Fruit fly (Drosophila melanogaster) whole organism, adult: ENCODE results near the gene Ccp84Ad.

Experiments used
- CG11617 ChIP-seq: fragments of 200-800 bp; sonication (Bioruptor generic); optimal IDR thresholded peaks from 2 replicates; lab custom pipeline; 2017; ENCODE audit warnings: mild to moderate bottlenecking, missing biosample characterization, missing genetic modification reagents, missing genetic modification characterization
- CG12768 ChIP-seq: fragments of 200-800 bp; sonication (Bioruptor generic); optimal IDR thresholded peaks from 2 replicates; lab custom pipeline; 2017; ENCODE audit warnings: missing biosample characterization, missing genetic modification characterization, mild to moderate bottlenecking, moderate library complexity, missing genetic modification reagents
- CG14711 ChIP-seq: fragments of 200-800 bp; sonication (Bioruptor generic); optimal IDR thresholded peaks from 2 replicates; lab custom pipeline; 2018; ENCODE audit warnings: missing biosample characterization, mild to moderate bottlenecking, missing genetic modification characterization, moderate library complexity
- CG1620 ChIP-seq: fragments of 200-800 bp; sonication (Bioruptor generic); optimal IDR thresholded peaks from 2 replicates; lab custom pipeline; 2016; ENCODE audit warnings: missing biosample characterization, missing genetic modification characterization
- CG33017 ChIP-seq: fragments of 200-800 bp; sonication (Bioruptor generic); optimal IDR thresholded peaks from 2 replicates; lab custom pipeline; 2018; ENCODE audit warnings: missing biosample characterization, mild to moderate bottlenecking, missing genetic modification characterization, moderate library complexity
- CG5204 ChIP-seq: fragments of 200-800 bp; sonication (Bioruptor generic); optimal IDR thresholded peaks from 2 replicates; lab custom pipeline; 2016; ENCODE audit warnings: missing biosample characterization, missing genetic modification characterization
- CG7045 ChIP-seq: fragments of 200-800 bp; sonication (Bioruptor generic); optimal IDR thresholded peaks from 2 replicates; lab custom pipeline; 2017; ENCODE audit warnings: missing biosample characterization, mild to moderate bottlenecking, missing genetic modification characterization
- CG7101 ChIP-seq: fragments of 200-800 bp; sonication (Bioruptor generic); optimal IDR thresholded peaks from 2 replicates; lab custom pipeline; 2018; ENCODE audit warnings: missing biosample characterization, mild to moderate bottlenecking, missing genetic modification characterization, moderate library complexity
- Clk ChIP-seq: fragments of 200-800 bp; sonication (Bioruptor generic); optimal IDR thresholded peaks from 2 replicates; lab custom pipeline; 2017; ENCODE audit warnings: missing biosample characterization, missing genetic modification characterization
- Crg-1 ChIP-seq: fragments of 200-800 bp; sonication (Bioruptor generic); optimal IDR thresholded peaks from 2 replicates; lab custom pipeline; 2016; ENCODE audit warnings: missing biosample characterization, missing genetic modification characterization
- Hr96 ChIP-seq: fragments of 200-800 bp; sonication (Bioruptor generic); optimal IDR thresholded peaks from 2 replicates; lab custom pipeline; 2016; ENCODE audit warnings: missing biosample characterization, missing genetic modification characterization
- Mnt ChIP-seq: fragments of 200-800 bp; sonication (Bioruptor generic); optimal IDR thresholded peaks from 2 replicates; lab custom pipeline; 2016; ENCODE audit warnings: missing biosample characterization, mild to moderate bottlenecking, missing genetic modification characterization
- bab1 ChIP-seq: fragments of 200-800 bp; sonication (Bioruptor generic); optimal IDR thresholded peaks from 3 replicates; lab custom pipeline; 2019; ENCODE audit warnings: missing biosample characterization, mild to moderate bottlenecking, missing genetic modification characterization, moderate library complexity
- cic ChIP-seq: fragments of 200-800 bp; sonication (Bioruptor generic); optimal IDR thresholded peaks from 2 replicates; lab custom pipeline; 2017; ENCODE audit warnings: missing biosample characterization, mild to moderate bottlenecking, missing genetic modification characterization, moderate library complexity
- cnc ChIP-seq, 2 experiments: fragments of >200 bp; optimal IDR thresholded peaks; 2 replicates each; lab custom pipeline; 2017
- kay ChIP-seq: fragments of 200-800 bp; sonication (Bioruptor generic); peaks from one replicate; lab custom pipeline; 2016; ENCODE audit warnings: missing biosample characterization, missing genetic modification characterization, borderline replicate concordance
- ovo ChIP-seq: fragments of 200-800 bp; sonication (Bioruptor generic); optimal IDR thresholded peaks from 2 replicates; lab custom pipeline; 2016; ENCODE audit warnings: missing biosample characterization, missing genetic modification characterization
- pad ChIP-seq: fragments of 200-800 bp; sonication (Bioruptor generic); optimal IDR thresholded peaks from 3 replicates; lab custom pipeline; 2017; ENCODE audit warnings: missing biosample characterization, missing genetic modification characterization, mild to moderate bottlenecking, moderate library complexity, missing genetic modification reagents
- tj ChIP-seq: fragments of 200-800 bp; sonication (Bioruptor generic); optimal IDR thresholded peaks from 3 replicates; lab custom pipeline; 2017; ENCODE audit warnings: missing biosample characterization, mild to moderate bottlenecking, missing genetic modification characterization, moderate library complexity
- toe ChIP-seq: fragments of 200-800 bp; sonication (Bioruptor generic); optimal IDR thresholded peaks from 2 replicates; lab custom pipeline; 2016; ENCODE audit warnings: missing biosample characterization, missing genetic modification characterization

Gene Ccp84Ad

DNA sequence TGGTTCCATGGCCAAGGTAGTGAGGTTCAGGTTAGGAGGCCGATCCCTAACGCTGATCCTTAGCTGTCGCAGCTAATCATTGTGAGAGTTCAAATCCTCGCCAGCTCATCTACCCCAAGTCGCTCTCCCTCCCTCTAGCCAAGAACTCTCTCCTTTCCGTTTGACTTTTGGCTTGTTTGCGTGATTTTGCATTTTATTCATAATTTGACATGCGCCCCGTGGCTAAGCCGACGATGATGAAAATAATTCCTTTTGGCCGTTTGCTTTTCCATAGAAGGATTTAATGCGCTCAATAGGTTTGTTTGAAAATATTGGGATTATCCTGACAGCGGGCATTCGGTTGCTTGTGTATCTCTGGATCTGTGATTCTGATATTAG lies 29.3 kb upstream of the Ccp84Ad start:
- TF ChIP-seq kay (GFP tag; lab: Kevin White, UChicago) (no peak), tj (GFP tag; lab: Kevin White, UChicago) (no peak), Crg-1 (GFP tag; lab: Kevin White, UChicago) (no peak), pad (no peak), ovo (GFP tag; lab: Kevin White, UChicago) (no peak)

DNA sequence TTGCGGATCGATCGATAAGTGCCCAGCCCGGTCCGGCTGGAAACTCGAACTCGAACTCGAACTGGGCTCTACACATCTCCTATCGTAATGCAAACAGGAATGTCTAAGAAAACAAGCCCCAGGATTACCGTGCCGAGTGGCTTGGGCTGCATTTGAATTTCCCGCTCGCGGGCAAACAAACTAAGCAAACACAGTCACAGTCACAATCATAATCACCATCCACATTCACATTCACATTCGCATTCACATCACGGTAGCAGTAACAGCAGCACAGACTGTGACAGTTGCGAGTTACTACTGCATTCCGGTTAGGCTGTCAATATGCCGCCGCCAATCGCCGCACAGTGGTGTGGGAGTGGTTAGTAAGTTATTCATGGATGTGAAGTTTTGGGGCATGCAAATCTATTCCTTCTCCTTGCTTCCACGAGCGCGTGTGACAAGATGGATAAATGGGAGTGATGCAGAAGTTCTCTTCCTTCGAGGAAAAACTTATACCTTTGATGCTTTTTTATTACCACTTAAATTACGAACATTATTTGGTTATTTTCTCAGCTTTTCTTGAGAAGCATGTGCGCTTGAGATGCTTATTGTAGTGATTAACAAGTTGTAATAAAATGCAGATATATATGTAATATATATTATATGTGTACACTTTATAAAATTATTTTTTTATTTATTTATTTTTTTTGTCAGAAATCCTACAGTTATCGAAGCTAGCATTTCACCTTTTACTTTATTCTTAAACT lies 28.0 kb upstream of the Ccp84Ad start:
- no peak for TF ChIP-seq cic (GFP tag; lab: Kevin White, UChicago)
- TF ChIP-seq CG33017 (tag; lab: Kevin White, UChicago): no peak
- no peak for TF ChIP-seq bab1
- TF ChIP-seq kay (GFP tag; lab: Kevin White, UChicago): no peak
- TF ChIP-seq ovo (GFP tag; lab: Kevin White, UChicago): no peak
- no peak for TF ChIP-seq Hr96 (GFP tag; lab: Kevin White, UChicago)
- TF ChIP-seq Mnt (GFP tag; lab: Kevin White, UChicago): no peak
- no peak for TF ChIP-seq CG11617 (GFP tag; lab: Kevin White, UChicago)
- no peak for TF ChIP-seq Crg-1 (GFP tag; lab: Kevin White, UChicago)
- no peak for TF ChIP-seq CG5204 (GFP tag; lab: Kevin White, UChicago)
- TF ChIP-seq CG12768: no peak
- no peak for TF ChIP-seq pad
- no peak for TF ChIP-seq cnc (optimal IDR thresholded peaks at IDR 0.05; lab: Kevin White, UChicago)
- TF ChIP-seq tj (GFP tag; lab: Kevin White, UChicago): no peak
- no peak for TF ChIP-seq CG14711 (tag; lab: Kevin White, UChicago)
- TF ChIP-seq CG7101: no peak
- no peak for TF ChIP-seq Clk
- no peak for TF ChIP-seq CG1620 (GFP tag; lab: Kevin White, UChicago)

DNA sequence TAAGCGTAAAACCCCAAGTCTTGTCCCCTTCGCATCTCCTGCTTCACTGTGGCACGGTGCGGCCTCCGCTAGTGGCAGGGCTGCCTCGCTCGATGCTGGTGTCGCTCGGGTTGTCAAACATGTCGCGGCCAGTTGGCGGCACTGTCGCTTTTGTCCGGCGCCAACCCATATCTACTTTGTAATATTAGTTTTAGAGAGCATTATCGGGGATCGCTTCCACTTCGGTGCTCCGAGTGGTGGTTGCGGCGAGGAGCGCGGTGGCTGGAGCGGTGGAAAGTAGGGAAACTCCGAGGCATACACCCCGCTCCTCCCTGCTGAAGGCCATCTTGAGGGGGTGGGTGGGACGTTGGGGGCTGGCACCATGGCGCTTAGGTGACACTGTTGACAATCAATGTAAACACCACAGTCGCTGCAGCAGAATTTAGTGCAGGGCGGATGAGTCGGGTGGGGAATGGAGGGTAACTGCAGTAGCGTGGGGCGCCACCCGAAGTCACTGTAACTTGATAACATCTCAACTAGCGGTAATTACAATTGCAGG lies 27.3 kb upstream of the Ccp84Ad start:
- TF ChIP-seq Mnt (GFP tag; lab: Kevin White, UChicago): no peak
- no peak for TF ChIP-seq CG5204 (GFP tag; lab: Kevin White, UChicago)
- TF ChIP-seq Clk: no peak
- no peak for TF ChIP-seq Hr96 (GFP tag; lab: Kevin White, UChicago)
- no peak for TF ChIP-seq CG7045 (GFP tag; lab: Kevin White, UChicago)
- no peak for TF ChIP-seq CG11617 (GFP tag; lab: Kevin White, UChicago)
- no peak for TF ChIP-seq cic (GFP tag; lab: Kevin White, UChicago)
- TF ChIP-seq tj (GFP tag; lab: Kevin White, UChicago): no peak
- TF ChIP-seq kay (GFP tag; lab: Kevin White, UChicago): no peak
- TF ChIP-seq ovo (GFP tag; lab: Kevin White, UChicago): no peak
- no peak for TF ChIP-seq CG12768
- no peak for TF ChIP-seq Crg-1 (GFP tag; lab: Kevin White, UChicago)
- TF ChIP-seq CG33017 (tag; lab: Kevin White, UChicago): no peak
- no peak for TF ChIP-seq cnc (optimal IDR thresholded peaks at IDR 0.05; lab: Kevin White, UChicago)
- no peak for TF ChIP-seq CG1620 (GFP tag; lab: Kevin White, UChicago)
- no peak for TF ChIP-seq toe (GFP tag; lab: Kevin White, UChicago)
- TF ChIP-seq bab1: no peak
- TF ChIP-seq CG7101: no peak
- TF ChIP-seq CG14711 (tag; lab: Kevin White, UChicago): no peak

DNA sequence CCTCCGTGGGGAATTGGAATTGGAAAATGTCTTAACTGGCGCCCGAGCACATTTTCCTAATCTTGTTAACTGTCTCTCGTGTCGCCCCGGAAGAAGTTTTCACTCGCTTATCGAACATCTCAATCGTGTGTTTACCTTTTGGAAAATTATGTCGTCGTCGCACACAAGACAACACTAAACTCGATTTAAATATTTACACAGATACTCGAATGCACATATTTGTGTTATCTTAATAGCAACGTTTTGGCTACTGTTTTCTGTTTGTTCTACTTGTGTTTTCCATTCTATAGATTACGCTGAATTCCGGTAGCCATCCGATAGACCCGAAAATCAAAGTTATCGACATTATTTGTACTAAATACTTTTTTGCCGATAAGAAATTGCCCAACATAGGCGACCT lies 25.3 kb upstream of the Ccp84Ad start:
- no peak for TF ChIP-seq CG11617 (GFP tag; lab: Kevin White, UChicago)
- no peak for TF ChIP-seq Crg-1 (GFP tag; lab: Kevin White, UChicago)
- TF ChIP-seq ovo (GFP tag; lab: Kevin White, UChicago): no peak
- no peak for TF ChIP-seq cic (GFP tag; lab: Kevin White, UChicago)
- no peak for TF ChIP-seq CG7045 (GFP tag; lab: Kevin White, UChicago)
- TF ChIP-seq CG12768: no peak
- TF ChIP-seq Hr96 (GFP tag; lab: Kevin White, UChicago): no peak
- no peak for TF ChIP-seq toe (GFP tag; lab: Kevin White, UChicago)
- TF ChIP-seq CG5204 (GFP tag; lab: Kevin White, UChicago): no peak
- TF ChIP-seq CG7101: no peak
- no peak for TF ChIP-seq CG1620 (GFP tag; lab: Kevin White, UChicago)
- no peak for TF ChIP-seq bab1

DNA sequence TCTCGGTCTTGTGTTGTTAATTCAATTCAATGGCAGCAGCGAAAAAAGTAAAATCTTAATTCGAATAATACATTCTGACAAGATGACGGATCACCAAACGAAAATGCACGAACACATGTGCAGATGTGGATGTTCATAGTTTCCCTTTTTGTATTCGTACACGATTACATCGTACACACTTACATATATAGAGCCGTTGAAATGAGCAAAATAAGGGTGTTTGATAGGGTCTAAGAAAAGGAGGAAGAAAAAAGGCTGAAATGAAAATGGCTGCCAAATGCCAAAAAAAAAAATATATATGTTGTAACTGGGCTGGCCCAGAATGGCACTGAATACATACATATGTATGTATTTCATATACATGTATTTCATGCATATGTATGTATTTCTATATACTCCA lies 24.3 kb upstream of the Ccp84Ad start:
- TF ChIP-seq CG1620 (GFP tag; lab: Kevin White, UChicago) (no peak), CG11617 (GFP tag; lab: Kevin White, UChicago) (no peak), bab1 (no peak), ovo (GFP tag; lab: Kevin White, UChicago) (no peak), Crg-1 (GFP tag; lab: Kevin White, UChicago) (no peak), kay (GFP tag; lab: Kevin White, UChicago) (no peak), Clk (no peak), CG33017 (tag; lab: Kevin White, UChicago) (no peak), Hr96 (GFP tag; lab: Kevin White, UChicago) (no peak), tj (GFP tag; lab: Kevin White, UChicago) (no peak), toe (GFP tag; lab: Kevin White, UChicago) (no peak), cnc (optimal IDR thresholded peaks at IDR 0.05; lab: Kevin White, UChicago) (no peak)
